Worm (Caenorhabditis elegans): ENCODE results near the gene fbxc-30.
A peak's percentile ranks its signal among the peaks of the same experiment; 100 is the strongest.

- TF ChIP-seq nhr-12 (tag; optimal IDR thresholded peaks at IDR 0.05) (no peak), snpc-4 (tag; optimal IDR thresholded peaks at IDR 0.05) (peak; percentile 40), jun-1 (tag; optimal IDR thresholded peaks at IDR 0.05) (no peak)
Measured at ce11 chrII:872993-873787, 44.2 kb upstream of the fbxc-30 start, which contains the start of gene alg-2.
